Fruit fly (Drosophila melanogaster) whole organism, embryonic: ENCODE results near the gene CG5290.

Source experiments
- Abd-B ChIP-seq: fragments of 200-800 bp; sonication (Bioruptor generic); optimal IDR thresholded peaks from 2 replicates; lab custom pipeline; 2018; ENCODE audit warnings: missing biosample characterization, mild to moderate bottlenecking, missing genetic modification characterization, moderate library complexity
- Atf6 ChIP-seq: fragments of 200-800 bp; sonication (Bioruptor generic); IDR thresholded peaks from 2 replicates; pipeline ENCODE4 v1.3.6; 2022; ENCODE audit warnings: missing biosample characterization, missing genetic modification characterization
- B-H1 ChIP-seq: fragments of 200-800 bp; sonication (Bioruptor generic); IDR thresholded peaks from 3 replicates; pipeline ENCODE4 v1.3.6; 2022; ENCODE audit warnings: missing biosample characterization, missing genetic modification characterization
- BtbVII ChIP-seq: fragments of 200-800 bp; sonication (Bioruptor generic); optimal IDR thresholded peaks from 3 replicates; lab custom pipeline; 2017; ENCODE audit warnings: missing biosample characterization, mild to moderate bottlenecking, missing genetic modification characterization
- CG10147 ChIP-seq: fragments of 200-800 bp; sonication (Bioruptor generic); optimal IDR thresholded peaks from 2 replicates; lab custom pipeline; 2019; ENCODE audit warnings: missing biosample characterization, mild to moderate bottlenecking, missing genetic modification characterization, moderate library complexity
- CG10274 ChIP-seq: fragments of 200-800 bp; sonication (Bioruptor generic); optimal IDR thresholded peaks from 3 replicates; lab custom pipeline; 2017; ENCODE audit warnings: missing biosample characterization, mild to moderate bottlenecking, missing genetic modification characterization
- CG1233 ChIP-seq: fragments of 200-800 bp; sonication (Bioruptor generic); optimal IDR thresholded peaks from 4 replicates; lab custom pipeline; 2018; ENCODE audit warnings: missing biosample characterization, mild to moderate bottlenecking, missing genetic modification characterization
- CG12659 ChIP-seq: fragments of 200-800 bp; sonication (Bioruptor generic); optimal IDR thresholded peaks from 3 replicates; lab custom pipeline; 2017; ENCODE audit warnings: mild to moderate bottlenecking, missing biosample characterization, missing genetic modification reagents, missing genetic modification characterization
- CG13894 ChIP-seq: fragments of 200-800 bp; sonication (Bioruptor generic); optimal IDR thresholded peaks from 3 replicates; lab custom pipeline; 2018; ENCODE audit warnings: missing biosample characterization, mild to moderate bottlenecking, missing genetic modification characterization, moderate library complexity
- CG17186 ChIP-seq: fragments of 200-800 bp; sonication (Bioruptor generic); optimal IDR thresholded peaks from 3 replicates; lab custom pipeline; 2017; ENCODE audit warnings: missing biosample characterization, missing genetic modification reagents, missing genetic modification characterization
- CG17802 ChIP-seq: fragments of 200-800 bp; sonication (Bioruptor generic); optimal IDR thresholded peaks from 2 replicates; lab custom pipeline; 2018; ENCODE audit warnings: missing biosample characterization, mild to moderate bottlenecking, missing genetic modification characterization, moderate library complexity
- CG31441 ChIP-seq: fragments of 200-800 bp; sonication (Bioruptor generic); IDR thresholded peaks from 2 replicates; pipeline ENCODE4 v1.3.6; 2022; ENCODE audit warnings: missing biosample characterization, missing genetic modification characterization
- CG3726 ChIP-seq: fragments of 200-800 bp; sonication (Bioruptor generic); IDR thresholded peaks from 3 replicates; pipeline ENCODE4, ENCODE4 v1.3.6; 2022; ENCODE audit warnings: missing biosample characterization, missing genetic modification characterization
- CG3847 ChIP-seq: fragments of 200-800 bp; sonication (Bioruptor generic); IDR thresholded peaks from 2 replicates; pipeline ENCODE4 v1.3.6; 2022; ENCODE audit warnings: missing biosample characterization, missing genetic modification characterization
- CG5245 ChIP-seq: fragments of 200-800 bp; sonication (Bioruptor generic); optimal IDR thresholded peaks from 3 replicates; lab custom pipeline; 2016; ENCODE audit warnings: missing biosample characterization, missing genetic modification characterization
- CG7786 ChIP-seq: fragments of 200-800 bp; sonication (Bioruptor generic); optimal IDR thresholded peaks from 2 replicates; lab custom pipeline; 2016; ENCODE audit warnings: missing biosample characterization, missing genetic modification characterization
- CG8290 ChIP-seq, 3 experiments: fragments of 200-800 bp; sonication (Bioruptor generic); optimal IDR thresholded peaks; 2 replicates each; lab custom pipeline; 2016 to 2019; ENCODE audit warnings: missing biosample characterization in 3 of 3, missing genetic modification characterization in 3 of 3, mild to moderate bottlenecking in 2 of 3, moderate library complexity in 1 of 3
- CG8765 ChIP-seq: fragments of 200-800 bp; sonication (Bioruptor generic); IDR thresholded peaks from 2 replicates; pipeline ENCODE4 v1.3.6; 2022; ENCODE audit warnings: missing biosample characterization, missing genetic modification characterization
- CG9797 ChIP-seq: fragments of 200-800 bp; sonication (Bioruptor generic); optimal IDR thresholded peaks from 3 replicates; lab custom pipeline; 2018; ENCODE audit warnings: missing biosample characterization, mild to moderate bottlenecking, missing genetic modification characterization
- CG9932 ChIP-seq: fragments of 200-800 bp; sonication (Bioruptor generic); IDR thresholded peaks from 2 replicates; pipeline ENCODE4 v1.3.6; 2022; ENCODE audit warnings: missing biosample characterization, missing genetic modification characterization
- D ChIP-seq, 2 experiments: fragments of 200-800 bp in 1 of 2; fragments of >200 bp in 1 of 2; sonication (Bioruptor generic) in 1 of 2; optimal IDR thresholded peaks; 2 replicates in 1 of 2; 3 replicates in 1 of 2; lab custom pipeline; 2017; ENCODE audit warnings: mild to moderate bottlenecking in 1 of 2, missing biosample characterization in 1 of 2, missing genetic modification characterization in 1 of 2, missing genetic modification reagents in 1 of 2
- Dip2 ChIP-seq: fragments of 200-800 bp; sonication (Bioruptor generic); IDR thresholded peaks from 2 replicates; pipeline ENCODE4 v1.3.6; 2022; ENCODE audit warnings: missing biosample characterization, missing genetic modification characterization
- Drgx ChIP-seq: fragments of 200-800 bp; sonication (Bioruptor generic); IDR thresholded peaks from 2 replicates; pipeline ENCODE4 v1.3.6; 2022; ENCODE audit warnings: missing biosample characterization, missing genetic modification characterization
- Eip74EF ChIP-seq, 2 experiments: fragments of 200-800 bp in 1 of 2; fragments of >200 bp in 1 of 2; sonication (Bioruptor generic) in 1 of 2; optimal IDR thresholded peaks; 2 replicates each; lab custom pipeline; 2017 to 2019; ENCODE audit warnings: missing biosample characterization in 2 of 2, missing genetic modification characterization in 2 of 2, mild to moderate bottlenecking in 1 of 2, moderate library complexity in 1 of 2
- Ets65A ChIP-seq: fragments of 200-800 bp; sonication (Bioruptor generic); peaks from one replicate; lab custom pipeline; 2016; ENCODE audit warnings: missing biosample characterization, missing genetic modification characterization
- Gug ChIP-seq: fragments of 200-800 bp; sonication (Bioruptor generic); IDR thresholded peaks from 4 replicates; pipeline ENCODE4 v1.3.6; 2022; ENCODE audit warnings: missing biosample characterization, missing genetic modification characterization
- Hr51 ChIP-seq, 2 experiments: fragments of 200-800 bp; sonication (Bioruptor generic); optimal IDR thresholded peaks; 2 replicates in 1 of 2; 3 replicates in 1 of 2; lab custom pipeline; 2016 to 2018; ENCODE audit warnings: missing biosample characterization in 2 of 2, missing genetic modification characterization in 2 of 2, mild to moderate bottlenecking in 1 of 2, moderate library complexity in 1 of 2
- MESR4 ChIP-seq: fragments of 200-800 bp; sonication (Bioruptor generic); optimal IDR thresholded peaks from 2 replicates; lab custom pipeline; 2018; ENCODE audit warnings: missing biosample characterization, mild to moderate bottlenecking, missing genetic modification characterization, moderate library complexity
- Med ChIP-seq: fragments of 200-800 bp; sonication (Bioruptor generic); peaks from one replicate; lab custom pipeline; 2016; ENCODE audit warnings: missing biosample characterization, missing genetic modification characterization, mild to moderate bottlenecking, inconsistent platforms, moderate library complexity
- Pdp1 ChIP-seq, 2 experiments: fragments of 200-800 bp; sonication (Bioruptor generic); optimal IDR thresholded peaks; 3 replicates each; lab custom pipeline; 2016; ENCODE audit warnings: missing biosample characterization in 2 of 2, missing genetic modification characterization in 2 of 2, mild to moderate bottlenecking in 1 of 2, moderate library complexity in 1 of 2
- Sox100B ChIP-seq: fragments of 200-800 bp; sonication (Bioruptor generic); optimal IDR thresholded peaks from 3 replicates; lab custom pipeline; 2018; ENCODE audit warnings: missing biosample characterization, mild to moderate bottlenecking, missing genetic modification characterization
- Vsx1 ChIP-seq: fragments of 200-800 bp; sonication (Bioruptor generic); optimal IDR thresholded peaks from 2 replicates; lab custom pipeline; 2017; ENCODE audit warnings: missing biosample characterization, mild to moderate bottlenecking, missing genetic modification characterization, missing genetic modification reagents
- cg ChIP-seq: fragments of 200-800 bp; sonication (Bioruptor generic); optimal IDR thresholded peaks from 3 replicates; lab custom pipeline; 2019; ENCODE audit warnings: missing biosample characterization, mild to moderate bottlenecking, missing genetic modification characterization, moderate library complexity
- chn ChIP-seq: fragments of 200-800 bp; sonication (Bioruptor generic); optimal IDR thresholded peaks from 2 replicates; lab custom pipeline; 2016; ENCODE audit warnings: missing biosample characterization, missing genetic modification characterization
- cwo ChIP-seq: fragments of 200-800 bp; sonication (Bioruptor generic); optimal IDR thresholded peaks from 3 replicates; lab custom pipeline; 2017; ENCODE audit warnings: missing biosample characterization, missing genetic modification characterization, mild to moderate bottlenecking, moderate library complexity, missing genetic modification reagents
- danr ChIP-seq: fragments of 200-800 bp; sonication (Bioruptor generic); IDR thresholded peaks from 2 replicates; pipeline ENCODE4 v1.3.6; 2022; ENCODE audit warnings: missing biosample characterization, missing genetic modification characterization
- eyg ChIP-seq: fragments of 200-800 bp; sonication (Bioruptor generic); optimal IDR thresholded peaks from 3 replicates; lab custom pipeline; 2016; ENCODE audit warnings: missing biosample characterization, missing genetic modification characterization
- fd3F ChIP-seq: fragments of 200-800 bp; sonication (Bioruptor generic); optimal IDR thresholded peaks from 2 replicates; lab custom pipeline; 2018; ENCODE audit warnings: missing biosample characterization, mild to moderate bottlenecking, missing genetic modification characterization, moderate library complexity
- gem ChIP-seq: fragments of 200-800 bp; sonication (Bioruptor generic); optimal IDR thresholded peaks from 2 replicates; lab custom pipeline; 2019; ENCODE audit warnings: missing biosample characterization, mild to moderate bottlenecking, missing genetic modification characterization, moderate library complexity
- ind ChIP-seq: fragments of 200-800 bp; sonication (Bioruptor generic); optimal IDR thresholded peaks from 3 replicates; lab custom pipeline; 2016; ENCODE audit warnings: missing biosample characterization, missing genetic modification characterization
- klu ChIP-seq: fragments of 200-800 bp; sonication (Bioruptor generic); IDR thresholded peaks from 2 replicates; pipeline ENCODE4 v1.3.6; 2022; ENCODE audit warnings: missing biosample characterization, missing genetic modification characterization
- lilli ChIP-seq: fragments of 200-800 bp; sonication (Bioruptor generic); optimal IDR thresholded peaks from 3 replicates; lab custom pipeline; 2016; ENCODE audit warnings: missing biosample characterization, missing genetic modification characterization
- peb ChIP-seq: fragments of 200-800 bp; sonication (Bioruptor generic); IDR thresholded peaks from 2 replicates; pipeline ENCODE4 v1.3.6; 2022; ENCODE audit warnings: missing biosample characterization, missing genetic modification characterization
- ranshi ChIP-seq: fragments of 200-800 bp; sonication (Bioruptor generic); IDR thresholded peaks from 2 replicates; pipeline ENCODE4 v1.3.6; 2022; ENCODE audit warnings: missing biosample characterization, missing genetic modification characterization
- run ChIP-seq: fragments of 200-800 bp; sonication (Bioruptor generic); optimal IDR thresholded peaks from 3 replicates; lab custom pipeline; 2018; ENCODE audit warnings: missing biosample characterization, mild to moderate bottlenecking, missing genetic modification characterization
- tin ChIP-seq: fragments of 200-800 bp; sonication (Bioruptor generic); optimal IDR thresholded peaks from 3 replicates; lab custom pipeline; 2016; ENCODE audit warnings: missing biosample characterization, missing genetic modification characterization
- unpg ChIP-seq: fragments of 200-800 bp; sonication (Bioruptor generic); optimal IDR thresholded peaks from 3 replicates; lab custom pipeline; 2018; ENCODE audit warnings: missing biosample characterization, mild to moderate bottlenecking, missing genetic modification characterization, moderate library complexity
- yki ChIP-seq: fragments of >200 bp; optimal IDR thresholded peaks from 3 replicates; lab custom pipeline; 2018
- z ChIP-seq: fragments of 200-800 bp; sonication (Bioruptor generic); IDR thresholded peaks from 3 replicates; pipeline ENCODE4 v1.3.6; 2022; ENCODE audit warnings: missing biosample characterization, missing genetic modification characterization

The CG5290 gene

dm6 chr3L:17958231-17958976 lies 46.0 kb upstream of the CG5290 start:
- TF ChIP-seq Pdp1 (GFP tag; optimal IDR thresholded peaks at IDR 0.05; lab: Kevin White, UChicago) (peak in 1 of 2 experiments; percentile 77), Dip2 (GFP tag; lab: Robert Waterston, UW) (no peak), BtbVII (GFP tag; lab: Kevin White, UChicago) (peak; percentile 65), fd3F (GFP tag; lab: Kevin White, UChicago) (no peak), Gug (GFP tag; lab: Robert Waterston, UW) (no peak), yki (lab: Kevin White, UChicago) (no peak), CG8290 (GFP tag; optimal IDR thresholded peaks at IDR 0.05; lab: Kevin White, UChicago) (no peak), CG8290 (tag; optimal IDR thresholded peaks at IDR 0.05; lab: Kevin White, UChicago) (peak in 1 of 2 experiments; percentile 12), danr (no peak), CG17802 (tag; lab: Kevin White, UChicago) (no peak), CG17186 (GFP tag; lab: Kevin White, UChicago) (no peak), MESR4 (GFP tag; lab: Kevin White, UChicago) (no peak), Abd-B (GFP tag; lab: Kevin White, UChicago) (no peak), run (tag; lab: Kevin White, UChicago) (no peak), CG10147 (GFP tag; lab: Kevin White, UChicago) (no peak), CG13894 (tag; lab: Kevin White, UChicago) (no peak), B-H1 (GFP tag; lab: Robert Waterston, UW) (no peak), CG8765 (no peak), CG5245 (GFP tag; lab: Kevin White, UChicago) (no peak), eyg (GFP tag; lab: Kevin White, UChicago) (no peak), CG31441 (GFP tag; lab: Robert Waterston, UW) (no peak), chn (GFP tag; lab: Kevin White, UChicago) (no peak), CG12659 (GFP tag; lab: Kevin White, UChicago) (no peak), Hr51 (GFP tag; optimal IDR thresholded peaks at IDR 0.05; lab: Kevin White, UChicago) (no peak), cg (GFP tag; lab: Kevin White, UChicago) (peak; percentile 26), peb (GFP tag; lab: Robert Waterston, UW) (no peak), Drgx (GFP tag; lab: Robert Waterston, UW) (no peak), D (optimal IDR thresholded peaks at IDR 0.05; lab: Kevin White, UChicago) (no peak), D (GFP tag; optimal IDR thresholded peaks at IDR 0.05; lab: Kevin White, UChicago) (no peak), gem (no peak), CG1233 (GFP tag; lab: Kevin White, UChicago) (no peak), CG7786 (GFP tag; lab: Kevin White, UChicago) (no peak), Med (GFP tag; lab: Kevin White, UChicago) (peak; percentile 74), klu (GFP tag; lab: Robert Waterston, UW) (no peak), Sox100B (no peak), ranshi (no peak), Atf6 (GFP tag; lab: Robert Waterston, UW) (peak; percentile 34; the same call in 1 of the 2 replicates), z (no peak), ind (no peak), unpg (GFP tag; lab: Kevin White, UChicago) (no peak), Ets65A (GFP tag; lab: Kevin White, UChicago) (peak; percentile 17), Vsx1 (GFP tag; lab: Kevin White, UChicago) (no peak), CG10274 (GFP tag; lab: Kevin White, UChicago) (no peak), CG3847 (GFP tag; lab: Robert Waterston, UW) (no peak), lilli (GFP tag; lab: Kevin White, UChicago) (no peak), Eip74EF (GFP tag; optimal IDR thresholded peaks at IDR 0.05; lab: Kevin White, UChicago) (peak in 1 of 2 experiments; percentile 82), CG9932 (GFP tag; lab: Robert Waterston, UW) (no peak), CG9797 (GFP tag; lab: Kevin White, UChicago) (no peak), CG3726 (no peak), tin (GFP tag; lab: Kevin White, UChicago) (no peak), cwo (peak; percentile 89)
